Worm (Caenorhabditis elegans): Measurements from ENCODE around the gene Y7A5A.5.

Gene Y7A5A.5

DNA sequence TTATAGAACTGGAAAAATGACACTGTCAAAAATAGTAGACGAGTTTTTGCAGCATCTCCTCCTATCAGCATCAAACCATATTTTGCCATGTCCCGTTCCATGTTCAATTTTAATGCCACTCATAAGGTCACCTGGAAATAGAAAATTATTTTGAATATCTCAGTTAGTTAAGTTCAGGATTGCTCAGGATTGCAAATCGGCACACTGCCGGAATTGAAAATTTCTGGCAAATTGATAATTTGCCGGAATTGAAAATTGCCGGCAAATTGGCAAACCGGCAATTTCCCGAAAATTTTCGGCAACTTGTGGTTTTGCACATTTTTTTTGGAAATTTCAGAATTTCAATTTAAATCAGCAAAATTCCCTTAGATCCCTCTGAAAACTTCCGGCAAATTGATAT lies at the start of gene Y7A5A.5:
Gene Y7A5A.5 (minus strand): TSS at position 101 of the 400 bp plus-strand sequence.
- TF ChIP-seq flt-1 (GFP tag; IDR thresholded peaks at IDR 0.05) = no peak
- no peak for TF ChIP-seq ztf-29 (GFP tag; IDR thresholded peaks at IDR 0.05)
- no peak for TF ChIP-seq klf-2 (GFP tag; conservative IDR thresholded peaks at IDR 0.05)
- no peak for TF ChIP-seq ztf-23 (GFP tag; IDR thresholded peaks at IDR 0.05)
- TF ChIP-seq T22C8.4 (GFP tag; IDR thresholded peaks at IDR 0.05) = no peak
- no peak for TF ChIP-seq med-1 (GFP tag; optimal IDR thresholded peaks at IDR 0.05; ENCODE audit: insufficient read depth)
- no peak for TF ChIP-seq tab-1 (GFP tag; IDR thresholded peaks at IDR 0.05)
- TF ChIP-seq ref-1 (GFP tag; conservative IDR thresholded peaks at IDR 0.05) = no peak
- no peak for TF ChIP-seq cog-1 (tag; optimal IDR thresholded peaks at IDR 0.05)

DNA sequence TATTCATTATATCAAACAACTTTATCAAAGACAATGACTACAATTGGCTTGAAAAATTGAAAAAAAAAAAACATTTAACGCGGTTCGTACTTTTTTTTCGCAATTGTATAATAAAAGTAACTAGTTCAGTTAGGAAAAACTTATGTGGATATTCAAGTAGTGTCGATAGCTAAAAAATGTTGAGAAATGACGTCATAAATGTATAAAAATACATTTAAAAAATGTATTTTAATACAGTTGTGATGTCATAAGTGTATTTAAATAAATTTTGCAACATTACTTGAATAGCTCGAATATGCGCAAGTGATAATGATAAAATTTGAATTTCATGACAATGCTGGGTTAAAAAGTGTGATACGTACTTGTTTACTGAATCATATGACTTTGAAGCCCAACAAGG lies 44.9 kb upstream of the Y7A5A.5 start:
- no peak for TF ChIP-seq klf-2 (GFP tag; conservative IDR thresholded peaks at IDR 0.05)
- no peak for TF ChIP-seq cog-1 (tag; optimal IDR thresholded peaks at IDR 0.05)
- TF ChIP-seq ztf-29 (GFP tag; IDR thresholded peaks at IDR 0.05) = no peak

DNA sequence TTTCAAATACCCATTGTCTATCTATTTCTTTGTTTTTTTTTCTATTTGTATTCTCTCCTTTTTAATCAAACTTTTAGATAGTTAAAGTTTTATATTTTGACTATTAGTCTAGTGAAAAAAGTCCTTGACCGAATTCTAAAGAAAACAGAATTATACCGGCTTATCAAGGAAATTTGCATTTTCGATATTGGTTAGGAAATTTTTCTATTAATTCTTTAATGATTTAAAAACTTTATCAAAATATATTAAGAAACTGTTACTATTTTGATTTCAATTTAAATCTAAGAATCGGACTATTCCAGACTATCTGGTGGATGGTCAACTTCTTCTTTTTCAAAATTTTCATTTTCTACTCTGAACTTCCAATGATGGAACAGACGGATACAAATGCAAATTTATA lies 41.4 kb upstream of the Y7A5A.5 start, which contains the start of gene Y7A5A.20:
Gene Y7A5A.20 (plus strand): TSS at position 301 of the 400 bp plus-strand sequence.
- TF ChIP-seq med-1 (GFP tag; optimal IDR thresholded peaks at IDR 0.05; ENCODE audit: insufficient read depth) (no peak), flt-1 (GFP tag; IDR thresholded peaks at IDR 0.05) (no peak), ztf-23 (GFP tag; IDR thresholded peaks at IDR 0.05) (no peak), tab-1 (GFP tag; IDR thresholded peaks at IDR 0.05) (no peak), T22C8.4 (GFP tag; IDR thresholded peaks at IDR 0.05) (no peak), ref-1 (GFP tag; conservative IDR thresholded peaks at IDR 0.05) (no peak)

DNA sequence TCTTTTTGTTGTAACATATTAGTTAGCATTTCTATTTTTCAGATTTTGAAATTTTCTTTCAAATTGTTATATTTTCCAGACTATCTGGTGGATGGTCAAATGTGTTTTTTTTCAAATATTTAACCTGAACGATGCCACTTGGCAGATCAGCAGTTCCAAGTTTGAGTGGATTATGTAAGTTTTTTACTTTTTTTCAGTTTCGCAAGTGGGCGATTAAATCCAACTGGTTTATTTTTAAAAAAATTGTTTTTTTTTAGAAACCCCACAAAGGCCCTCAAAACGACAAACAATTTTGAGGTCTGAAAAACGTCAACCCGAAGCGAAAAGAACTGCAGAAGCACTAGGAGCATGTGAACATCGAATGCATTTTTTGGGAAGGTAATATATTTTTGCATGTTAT lies 40.2 kb upstream of the Y7A5A.5 start, which contains the start of gene Y7A5A.9:
Gene Y7A5A.9 (plus strand): TSS at position 301 of the 400 bp plus-strand sequence.
- TF ChIP-seq ztf-29 (GFP tag; IDR thresholded peaks at IDR 0.05) = no peak

DNA sequence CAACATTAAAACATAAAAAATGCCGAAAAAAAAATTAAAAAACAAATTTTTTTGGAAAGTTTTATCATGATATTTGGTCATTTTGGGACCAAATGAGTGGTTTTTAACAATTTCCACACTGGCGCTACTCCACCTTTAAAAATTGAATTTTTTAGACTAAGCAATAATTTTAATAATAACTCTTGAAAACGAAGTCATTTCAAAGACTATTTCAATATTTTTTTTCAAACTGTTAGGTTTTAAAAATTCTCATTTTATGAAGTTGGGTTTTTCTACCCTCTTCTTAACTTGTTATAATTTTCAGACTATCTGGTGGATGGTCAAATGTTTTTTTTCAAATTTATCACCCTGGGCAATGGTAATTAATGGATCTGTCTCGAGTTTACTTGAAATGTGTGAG lies 35.6 kb upstream of the Y7A5A.5 start, which contains the start of gene Y7A5A.8:
Gene Y7A5A.8 (plus strand): TSS at position 301 of the 400 bp plus-strand sequence.
- TF ChIP-seq ztf-29 (GFP tag; IDR thresholded peaks at IDR 0.05) = no peak

DNA sequence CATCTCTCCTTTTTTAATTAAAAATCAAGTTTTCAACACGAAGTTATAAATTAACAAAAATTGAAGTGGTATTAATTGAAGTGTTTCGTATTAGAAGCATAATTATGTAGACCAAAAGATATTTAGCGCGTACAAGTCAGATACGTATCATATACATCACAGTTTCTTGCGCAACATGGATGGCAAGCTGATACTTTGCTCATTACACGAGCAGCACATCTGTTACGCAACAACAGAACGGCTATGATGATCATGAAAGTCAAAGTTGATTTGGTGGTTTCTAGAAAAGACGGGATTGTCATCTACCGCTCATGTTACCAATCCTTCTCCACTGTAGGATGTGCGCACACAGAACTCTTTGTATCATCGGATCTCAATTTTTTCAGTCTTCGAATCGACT lies 27.9 kb upstream of the Y7A5A.5 start:
- no peak for TF ChIP-seq ref-1 (GFP tag; conservative IDR thresholded peaks at IDR 0.05)
- TF ChIP-seq ztf-29 (GFP tag; IDR thresholded peaks at IDR 0.05) = no peak
- no peak for TF ChIP-seq T22C8.4 (GFP tag; IDR thresholded peaks at IDR 0.05)
- no peak for TF ChIP-seq cog-1 (tag; optimal IDR thresholded peaks at IDR 0.05)
- no peak for TF ChIP-seq med-1 (GFP tag; optimal IDR thresholded peaks at IDR 0.05; ENCODE audit: insufficient read depth)
- TF ChIP-seq klf-2 (GFP tag; conservative IDR thresholded peaks at IDR 0.05) = no peak
- no peak for TF ChIP-seq ztf-23 (GFP tag; IDR thresholded peaks at IDR 0.05)

DNA sequence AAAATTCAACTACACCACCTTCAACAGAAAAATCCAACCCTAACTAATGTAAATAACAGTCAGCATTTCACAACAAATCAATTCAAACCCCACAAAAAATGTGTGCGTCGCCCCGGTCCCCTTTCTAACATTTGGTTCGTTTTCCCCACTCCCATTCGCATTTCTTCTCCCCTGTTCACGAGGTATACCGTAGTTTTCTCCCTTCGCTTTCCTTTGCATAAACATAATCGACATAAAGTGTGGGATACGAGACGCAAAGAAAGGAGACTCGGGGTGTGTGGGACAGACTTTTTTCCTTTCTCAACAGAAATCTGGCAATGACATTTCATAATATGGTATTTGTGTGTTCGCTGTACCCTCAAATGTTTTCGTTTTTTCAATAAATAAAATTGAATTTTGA lies 24.7 kb upstream of the Y7A5A.5 start:
- no peak for TF ChIP-seq med-1 (GFP tag; optimal IDR thresholded peaks at IDR 0.05; ENCODE audit: insufficient read depth)
- no peak for TF ChIP-seq ref-1 (GFP tag; conservative IDR thresholded peaks at IDR 0.05)
- TF ChIP-seq flt-1 (GFP tag; IDR thresholded peaks at IDR 0.05) = no peak
- no peak for TF ChIP-seq cog-1 (tag; optimal IDR thresholded peaks at IDR 0.05)
- no peak for TF ChIP-seq ztf-29 (GFP tag; IDR thresholded peaks at IDR 0.05)
- no peak for TF ChIP-seq T22C8.4 (GFP tag; IDR thresholded peaks at IDR 0.05)
- no peak for TF ChIP-seq ztf-23 (GFP tag; IDR thresholded peaks at IDR 0.05)
- TF ChIP-seq tab-1 (GFP tag; IDR thresholded peaks at IDR 0.05) = no peak
- TF ChIP-seq klf-2 (GFP tag; conservative IDR thresholded peaks at IDR 0.05) = no peak

DNA sequence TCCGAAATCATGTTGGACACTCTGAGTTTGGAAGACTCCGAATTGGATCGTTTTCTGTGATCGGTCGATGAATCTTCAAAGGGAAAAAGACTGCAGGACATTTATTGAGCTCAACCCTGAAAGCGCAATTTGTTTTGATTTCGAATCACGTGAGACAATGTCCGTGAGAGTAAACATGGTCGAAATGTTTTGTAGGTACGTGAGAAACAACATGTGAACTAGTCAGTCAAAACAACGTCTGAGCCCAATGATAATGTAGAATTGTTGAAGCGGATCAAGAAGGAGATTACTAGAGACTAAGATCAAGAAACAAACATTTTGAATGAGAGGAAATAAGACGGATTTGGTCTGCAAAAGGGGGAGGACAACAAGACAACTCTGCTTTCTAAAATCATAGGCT lies 17.4 kb upstream of the Y7A5A.5 start, which contains the start of gene Y7A5A.7:
Gene Y7A5A.7 (minus strand): TSS at position 101 of the 400 bp plus-strand sequence.
- TF ChIP-seq tab-1 (GFP tag; IDR thresholded peaks at IDR 0.05) = no peak
- no peak for TF ChIP-seq ztf-29 (GFP tag; IDR thresholded peaks at IDR 0.05)
- no peak for TF ChIP-seq ref-1 (GFP tag; conservative IDR thresholded peaks at IDR 0.05)
- TF ChIP-seq cog-1 (tag; optimal IDR thresholded peaks at IDR 0.05) = no peak
- no peak for TF ChIP-seq med-1 (GFP tag; optimal IDR thresholded peaks at IDR 0.05; ENCODE audit: insufficient read depth)
- TF ChIP-seq ztf-23 (GFP tag; IDR thresholded peaks at IDR 0.05) = no peak
- TF ChIP-seq flt-1 (GFP tag; IDR thresholded peaks at IDR 0.05) = no peak
- no peak for TF ChIP-seq T22C8.4 (GFP tag; IDR thresholded peaks at IDR 0.05)
- no peak for TF ChIP-seq klf-2 (GFP tag; conservative IDR thresholded peaks at IDR 0.05)

DNA sequence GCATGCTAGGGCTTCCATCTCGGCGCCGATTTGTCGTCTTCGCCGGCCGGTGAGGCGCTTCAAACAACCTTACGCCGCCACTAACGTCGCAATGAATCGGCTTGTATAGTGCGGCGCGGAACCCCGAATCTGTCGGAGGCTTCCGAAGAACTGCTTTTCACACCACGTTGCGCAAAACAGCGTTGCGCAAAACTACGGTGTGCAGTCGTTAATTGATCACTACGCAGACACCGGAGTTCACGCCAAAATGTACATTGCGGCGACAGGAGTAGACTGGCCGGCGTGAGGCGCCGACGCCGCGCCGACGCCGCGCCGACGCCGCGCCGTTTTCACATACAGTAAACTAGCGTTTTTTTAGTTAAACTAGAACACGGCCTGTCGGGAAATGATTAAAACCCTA lies 15.2 kb upstream of the Y7A5A.5 start:
- TF ChIP-seq ref-1 (GFP tag; conservative IDR thresholded peaks at IDR 0.05) (no peak), ztf-23 (GFP tag; IDR thresholded peaks at IDR 0.05) (no peak), cog-1 (tag; optimal IDR thresholded peaks at IDR 0.05) (no peak), med-1 (GFP tag; optimal IDR thresholded peaks at IDR 0.05; ENCODE audit: insufficient read depth) (no peak), T22C8.4 (GFP tag; IDR thresholded peaks at IDR 0.05) (no peak), klf-2 (GFP tag; conservative IDR thresholded peaks at IDR 0.05) (no peak), flt-1 (GFP tag; IDR thresholded peaks at IDR 0.05) (no peak), tab-1 (GFP tag; IDR thresholded peaks at IDR 0.05) (no peak), ztf-29 (GFP tag; IDR thresholded peaks at IDR 0.05) (no peak)

DNA sequence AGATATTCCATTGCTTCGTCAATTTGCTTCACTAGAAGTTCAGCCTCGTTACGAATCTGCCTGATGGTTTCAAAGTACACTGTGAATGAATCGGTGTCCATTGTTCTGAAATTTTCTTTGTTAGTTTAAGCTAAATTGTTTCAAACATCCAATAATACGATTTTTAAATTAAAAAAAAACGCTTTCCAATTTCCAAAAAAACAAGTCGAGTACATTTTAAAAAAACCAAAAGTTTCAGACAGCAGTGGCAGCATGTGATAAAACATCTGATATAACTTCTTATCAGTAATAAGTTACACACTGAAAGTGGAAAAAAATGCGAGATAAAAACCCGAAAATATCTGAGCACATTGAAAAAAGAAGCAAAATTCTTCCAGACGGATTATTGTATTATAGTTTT lies 13.0 kb upstream of the Y7A5A.5 start, which contains the start of gene Y7A5A.6:
Gene Y7A5A.6 (minus strand): TSS at position 101 of the 400 bp plus-strand sequence.
- TF ChIP-seq ztf-29 (GFP tag; IDR thresholded peaks at IDR 0.05) (no peak), cog-1 (tag; optimal IDR thresholded peaks at IDR 0.05) (no peak), med-1 (GFP tag; optimal IDR thresholded peaks at IDR 0.05; ENCODE audit: insufficient read depth) (no peak), klf-2 (GFP tag; conservative IDR thresholded peaks at IDR 0.05) (no peak), ref-1 (GFP tag; conservative IDR thresholded peaks at IDR 0.05) (no peak), ztf-23 (GFP tag; IDR thresholded peaks at IDR 0.05) (no peak), tab-1 (GFP tag; IDR thresholded peaks at IDR 0.05) (no peak), flt-1 (GFP tag; IDR thresholded peaks at IDR 0.05) (no peak), T22C8.4 (GFP tag; IDR thresholded peaks at IDR 0.05) (no peak)

DNA sequence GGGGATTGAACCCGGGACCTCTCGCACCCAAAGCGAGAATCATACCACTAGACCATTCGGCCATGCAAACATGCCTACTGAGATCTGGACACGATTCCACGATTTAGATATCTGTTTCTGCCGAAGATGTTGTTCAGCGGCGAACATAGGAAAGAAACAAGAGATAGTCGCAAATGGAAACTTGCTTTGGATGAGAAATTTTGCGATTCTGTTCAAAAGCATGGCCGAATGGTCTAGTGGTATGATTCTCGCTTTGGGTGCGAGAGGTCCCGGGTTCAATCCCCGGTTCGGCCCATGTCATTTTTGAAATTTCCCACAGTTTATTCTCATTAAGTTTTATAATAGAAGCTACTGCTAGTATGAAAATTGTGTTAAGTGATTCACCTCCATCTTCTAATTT lies 10.0 kb upstream of the Y7A5A.5 start:
- TF ChIP-seq tab-1 (GFP tag; IDR thresholded peaks at IDR 0.05) (no peak), klf-2 (GFP tag; conservative IDR thresholded peaks at IDR 0.05) (no peak), flt-1 (GFP tag; IDR thresholded peaks at IDR 0.05) (no peak)

Data from whole organism, midembryonic.